Worm (Caenorhabditis elegans): ENCODE results near the gene R144.6.

- TF ChIP-seq R02D3.7 (tag; optimal IDR thresholded peaks at IDR 0.05) = no peak
- no peak for TF ChIP-seq mdt-29 (GFP tag; IDR thresholded peaks at IDR 0.05)
- TF ChIP-seq Y75B8A.6 (GFP tag; IDR thresholded peaks at IDR 0.05) = no peak
- TF ChIP-seq fos-1 (tag; optimal IDR thresholded peaks at IDR 0.05) = no peak
- no peak for TF ChIP-seq nhr-237 (tag; optimal IDR thresholded peaks at IDR 0.05)
These were observed 4.2 kb upstream of the R144.6 start, which contains the start of gene R144.11 for ce11 chrIII:5008730-5009129.

All from whole organism, L4 larva.